Worm (Caenorhabditis elegans): ENCODE measurements around the gene Y39C12A.9.

DNA sequence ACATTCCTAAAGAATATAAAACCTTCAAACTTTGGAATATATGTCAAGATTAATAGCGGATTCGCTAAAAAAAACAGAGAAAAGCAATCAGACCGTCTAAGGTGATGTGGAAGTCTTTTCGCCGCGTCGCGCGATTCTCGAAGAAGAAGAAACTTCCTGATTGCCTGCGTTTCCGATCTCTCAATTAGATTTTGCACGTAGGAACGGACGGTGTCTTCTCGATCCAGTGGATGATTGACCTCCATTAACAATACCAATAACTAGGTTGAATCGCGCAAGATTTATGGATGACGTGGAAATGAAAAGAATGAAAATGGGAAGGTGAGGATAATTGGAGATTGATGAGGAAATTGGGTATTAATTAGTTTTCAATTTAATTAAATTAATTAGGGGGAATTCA lies 41.9 kb downstream of the Y39C12A.9 start:
- TF ChIP-seq ZK546.5 (tag; optimal IDR thresholded peaks at IDR 0.05) = no peak
- no peak for TF ChIP-seq fkh-10 (GFP tag; optimal IDR thresholded peaks at IDR 0.05)

Measured in whole organism, L3 larva.